Fruit fly (Drosophila melanogaster): ENCODE measurements around the gene CG15022.
A peak's percentile ranks its signal among the peaks of the same experiment; 100 is the strongest.

Gene CG15022

DNA sequence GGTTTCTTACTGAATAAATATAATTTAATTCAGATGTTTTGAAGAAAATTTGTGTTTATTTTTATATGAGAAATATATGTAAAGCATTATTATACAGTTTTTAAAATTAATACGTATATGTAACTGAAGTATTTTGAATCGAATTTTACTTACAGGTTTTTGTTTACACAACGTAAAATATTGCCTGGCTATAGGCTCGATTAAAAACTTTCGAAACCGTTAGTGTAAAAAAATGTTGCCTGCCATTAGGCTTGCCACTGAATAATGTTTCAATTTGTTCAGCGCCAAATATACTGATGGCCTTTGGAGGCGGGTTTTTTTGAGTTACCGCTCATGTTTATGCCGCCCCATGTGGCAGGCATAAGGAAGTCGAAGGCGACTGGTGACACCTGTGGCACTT is 33.5 kb downstream of the CG15022 start (continued):
- TF ChIP-seq run (tag; optimal IDR thresholded peaks at IDR 0.05), result no peak
- TF ChIP-seq CG16863 (GFP tag; optimal IDR thresholded peaks at IDR 0.05), result no peak
- TF ChIP-seq pan (optimal IDR thresholded peaks at IDR 0.05), result no peak
- TF ChIP-seq pan (GFP tag; optimal IDR thresholded peaks at IDR 0.05 in 1 of 2, IDR thresholded peaks at IDR 0.05 in 1 of 2), result no peak

DNA sequence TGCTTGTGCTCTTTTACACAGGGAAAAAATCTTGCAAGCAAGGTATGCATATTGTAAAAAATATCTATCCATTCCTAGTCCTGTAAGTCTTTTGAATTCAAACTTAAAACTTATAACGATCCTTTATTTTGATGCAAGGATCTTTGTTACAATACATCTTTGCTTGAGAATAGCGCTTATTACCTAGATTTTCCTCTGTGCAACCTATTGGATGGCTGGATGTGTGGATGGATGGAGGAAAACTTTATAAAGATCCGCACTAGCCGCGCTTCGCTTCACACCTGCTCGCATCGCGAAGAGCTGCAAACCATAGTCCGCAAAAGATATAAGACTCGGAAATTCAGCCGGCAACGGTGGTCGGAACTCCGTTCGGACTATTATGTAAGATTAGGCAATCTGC is 38.8 kb downstream of the CG15022 start, which contains the start of gene CG15020:
Gene CG15020 (plus strand): TSS at position 301 of the 400 bp plus-strand sequence.
- no peak for TF ChIP-seq ems (GFP tag; optimal IDR thresholded peaks at IDR 0.05)
- no peak for TF ChIP-seq CG16815 (GFP tag; optimal IDR thresholded peaks at IDR 0.05)
- TF ChIP-seq chinmo (GFP tag; IDR thresholded peaks at IDR 0.05; ENCODE audit: partially characterized antibody), result no peak
- no peak for TF ChIP-seq CG34422 (GFP tag; IDR thresholded peaks at IDR 0.05)
- no peak for TF ChIP-seq CG10654 (GFP tag; optimal IDR thresholded peaks at IDR 0.05)
- no peak for TF ChIP-seq CHES-1-like (GFP tag; optimal IDR thresholded peaks at IDR 0.05)
- TF ChIP-seq HLH54F (GFP tag; optimal IDR thresholded peaks at IDR 0.05), result no peak
- TF ChIP-seq CG18476 (GFP tag; optimal IDR thresholded peaks at IDR 0.05), result no peak
- no peak for TF ChIP-seq croc (GFP tag; conservative IDR thresholded peaks at IDR 0.05)
- TF ChIP-seq Opbp (GFP tag; IDR thresholded peaks at IDR 0.05; ENCODE audit: partially characterized antibody), result no peak
- TF ChIP-seq lola (GFP tag; optimal IDR thresholded peaks at IDR 0.05), result no peak
- TF ChIP-seq CG3726 (GFP tag; IDR thresholded peaks at IDR 0.05), result 0 out of 3 replicates have a peak, but pooled peaks have one; percentile 12
- TF ChIP-seq Pdp1 (GFP tag; optimal IDR thresholded peaks at IDR 0.05), result peak in 1 of 2 experiments; percentile 12
- no peak for TF ChIP-seq CG6765 (GFP tag; optimal IDR thresholded peaks at IDR 0.05)
- no peak for TF ChIP-seq CG15011 (GFP tag; optimal IDR thresholded peaks at IDR 0.05)

DNA sequence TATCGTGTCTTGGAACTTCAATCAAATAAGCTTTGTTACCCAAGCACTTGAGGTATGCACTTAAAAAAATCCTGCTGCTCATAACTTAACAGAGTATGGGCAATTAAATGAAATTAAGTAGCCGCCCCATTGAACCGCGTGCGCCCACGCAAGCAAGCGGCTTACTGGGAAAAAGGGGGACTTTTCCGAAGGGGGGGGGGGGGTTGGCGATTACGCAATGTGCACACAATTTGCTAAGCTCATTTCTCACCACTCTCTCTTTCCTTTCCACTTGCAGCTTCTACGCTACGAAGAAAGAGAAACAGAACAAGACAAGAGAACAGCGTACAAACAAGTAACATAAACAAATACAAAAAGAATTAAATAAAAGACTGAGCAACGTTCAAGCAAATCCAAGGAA is 42.6 kb downstream of the CG15022 start:
- TF ChIP-seq CG17912 (GFP tag; optimal IDR thresholded peaks at IDR 0.05) (no peak), gsb-n (tag; optimal IDR thresholded peaks at IDR 0.05) (no peak), sr (GFP tag; IDR thresholded peaks at IDR 0.05) (peak; percentile 48; the same call in 1 of the 3 replicates), CG12659 (GFP tag; optimal IDR thresholded peaks at IDR 0.05) (no peak), org-1 (GFP tag; optimal IDR thresholded peaks at IDR 0.05) (no peak), CG6254 (GFP tag; optimal IDR thresholded peaks at IDR 0.05) (no peak), CG9876 (GFP tag; optimal IDR thresholded peaks at IDR 0.05) (no peak), CG34224 (GFP tag; IDR thresholded peaks at IDR 0.05; ENCODE audit: partially characterized antibody) (no peak), Gsc (GFP tag; IDR thresholded peaks at IDR 0.05) (no peak), nom (GFP tag; optimal IDR thresholded peaks at IDR 0.05) (no peak), vfl (GFP tag; optimal IDR thresholded peaks at IDR 0.05) (no peak), Pdp1 (GFP tag; optimal IDR thresholded peaks at IDR 0.05) (peak in 1 of 2 experiments; percentile 62), prd (optimal IDR thresholded peaks at IDR 0.05) (no peak), prd (GFP tag; IDR thresholded peaks at IDR 0.05) (no peak), en (GFP tag; optimal IDR thresholded peaks at IDR 0.05) (no peak), Ets65A (GFP tag) (peak; percentile 86)

DNA sequence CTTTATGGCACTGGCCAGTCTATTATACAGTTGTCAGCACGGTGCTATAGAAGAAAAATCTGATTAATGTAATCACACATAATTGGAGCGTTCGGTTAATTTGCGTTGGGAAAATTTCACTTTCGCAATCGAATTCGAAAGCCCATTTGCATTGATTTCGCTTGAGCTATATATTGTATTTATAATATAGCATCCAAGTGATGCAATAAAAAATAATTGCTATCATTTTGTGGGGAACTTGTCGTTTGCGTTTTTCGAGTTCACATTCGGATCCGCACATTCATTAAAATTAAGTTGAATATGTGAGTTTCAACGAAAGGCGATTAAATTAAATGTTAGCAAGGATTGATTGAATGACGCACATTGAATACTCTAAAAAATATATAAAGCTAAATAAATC is 43.0 kb downstream of the CG15022 start:
- TF ChIP-seq ap (GFP tag; IDR thresholded peaks at IDR 0.05) (no peak), Blimp-1 (GFP tag; optimal IDR thresholded peaks at IDR 0.05) (no peak), MTF-1 (GFP tag; optimal IDR thresholded peaks at IDR 0.05; ENCODE audit: borderline replicate concordance) (no peak), yki (optimal IDR thresholded peaks at IDR 0.05) (no peak), CG8924 (tag; optimal IDR thresholded peaks at IDR 0.05) (no peak), CG2678 (tag; optimal IDR thresholded peaks at IDR 0.05) (no peak), CG17385 (GFP tag; optimal IDR thresholded peaks at IDR 0.05) (no peak), CG7357 (GFP tag; IDR thresholded peaks at IDR 0.05) (no peak), CTCF (GFP tag; optimal IDR thresholded peaks at IDR 0.05) (no peak), CG4820 (GFP tag; optimal IDR thresholded peaks at IDR 0.05) (no peak), ab (GFP tag; optimal IDR thresholded peaks at IDR 0.05) (no peak), wek (GFP tag; optimal IDR thresholded peaks at IDR 0.05) (no peak), tio (GFP tag; optimal IDR thresholded peaks at IDR 0.05) (no peak), Elba2 (GFP tag; optimal IDR thresholded peaks at IDR 0.05) (no peak)
